Worm (Caenorhabditis elegans): ENCODE measurements around the gene apy-1.

DNA sequence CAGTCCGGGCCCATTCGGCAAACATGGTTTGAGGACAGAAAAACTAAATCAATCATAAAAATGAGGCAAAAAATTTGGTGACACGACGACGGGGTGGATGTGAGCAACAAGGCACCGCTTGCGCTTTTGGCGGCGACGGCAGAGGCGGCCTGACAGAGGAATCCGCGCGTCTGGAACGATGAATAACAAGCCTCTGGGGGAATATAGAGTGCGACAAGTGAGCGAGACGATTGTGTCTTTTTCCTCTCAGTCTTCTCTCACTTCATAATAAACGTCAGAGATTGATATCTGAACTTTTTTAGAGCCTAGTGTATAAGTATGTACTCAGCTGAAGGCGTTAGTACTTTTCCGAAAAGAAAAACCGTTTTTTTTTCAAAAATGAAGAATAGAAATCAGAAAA, 38.5 kb upstream of the apy-1 start, which contains the start of gene twk-17:
- TF ChIP-seq daf-8 (GFP tag; IDR thresholded peaks at IDR 0.05) = no peak
- TF ChIP-seq pqm-1 (tag; optimal IDR thresholded peaks at IDR 0.05) = no peak
- TF ChIP-seq nhr-102 (tag; optimal IDR thresholded peaks at IDR 0.05) = no peak
- TF ChIP-seq nhr-237 (tag; optimal IDR thresholded peaks at IDR 0.05) = no peak
- TF ChIP-seq pha-4 (GFP tag; IDR thresholded peaks at IDR 0.05) = no peak
- no peak for TF ChIP-seq pha-4 (tag; optimal IDR thresholded peaks at IDR 0.05)
- TF ChIP-seq skn-1 (tag; optimal IDR thresholded peaks at IDR 0.05) = no peak
- TF ChIP-seq saeg-2 (GFP tag; IDR thresholded peaks at IDR 0.05) = no peak
- no peak for TF ChIP-seq nhr-77 (tag; optimal IDR thresholded peaks at IDR 0.05)
- no peak for TF ChIP-seq ceh-28 (tag; optimal IDR thresholded peaks at IDR 0.05)
- no peak for TF ChIP-seq aly-2 (tag; optimal IDR thresholded peaks at IDR 0.05)
- TF ChIP-seq mep-1 (tag; optimal IDR thresholded peaks at IDR 0.05) = no peak
- no peak for TF ChIP-seq nhr-25 (tag; optimal IDR thresholded peaks at IDR 0.05; ENCODE audit: borderline replicate concordance, insufficient read depth)
- no peak for TF ChIP-seq lin-39 (tag; optimal IDR thresholded peaks at IDR 0.05)
- no peak for TF ChIP-seq snpc-4 (tag; optimal IDR thresholded peaks at IDR 0.05)

Data from whole organism, L4 larva.